Fruit fly (Drosophila melanogaster): Measurements from ENCODE around the gene HIP.

The HIP gene

dm6 chrX:3815663-3816062 is 16.7 kb downstream of the HIP start:
- TF ChIP-seq Mio (GFP tag; optimal IDR thresholded peaks at IDR 0.05) (no peak), sv (GFP tag; optimal IDR thresholded peaks at IDR 0.05) (no peak), psq (GFP tag; optimal IDR thresholded peaks at IDR 0.05) (no peak), CG9705 (GFP tag; optimal IDR thresholded peaks at IDR 0.05) (no peak), Jra (GFP tag; optimal IDR thresholded peaks at IDR 0.05) (no peak), Myc (optimal IDR thresholded peaks at IDR 0.05) (no peak), Abd-B (GFP tag; optimal IDR thresholded peaks at IDR 0.05) (no peak), Hr78 (GFP tag; optimal IDR thresholded peaks at IDR 0.05) (no peak), pan (optimal IDR thresholded peaks at IDR 0.05) (no peak), Hr83 (GFP tag; optimal IDR thresholded peaks at IDR 0.05; ENCODE audit: poor library complexity, severe bottlenecking) (no peak), ey (GFP tag; optimal IDR thresholded peaks at IDR 0.05) (no peak), N (GFP tag; optimal IDR thresholded peaks at IDR 0.05) (no peak), dsf (GFP tag; optimal IDR thresholded peaks at IDR 0.05; ENCODE audit: borderline replicate concordance) (no peak)

dm6 chrX:3819470-3819869 is 20.5 kb downstream of the HIP start:
- TF ChIP-seq sage (GFP tag; optimal IDR thresholded peaks at IDR 0.05) (no peak), Hr78 (GFP tag; optimal IDR thresholded peaks at IDR 0.05) (no peak), Sp1 (GFP tag; optimal IDR thresholded peaks at IDR 0.05) (no peak), GATAd (GFP tag; optimal IDR thresholded peaks at IDR 0.05) (no peak), Dif (GFP tag; optimal IDR thresholded peaks at IDR 0.05; ENCODE audit: partially characterized antibody) (no peak), OdsH (GFP tag; optimal IDR thresholded peaks at IDR 0.05) (no peak), Hr83 (GFP tag; optimal IDR thresholded peaks at IDR 0.05; ENCODE audit: poor library complexity, severe bottlenecking) (no peak)

dm6 chrX:3825069-3825468 is 26.1 kb downstream of the HIP start:
- no peak for TF ChIP-seq usp (GFP tag; optimal IDR thresholded peaks at IDR 0.05)
- no peak for TF ChIP-seq sage (GFP tag; optimal IDR thresholded peaks at IDR 0.05)
- no peak for TF ChIP-seq Mio (GFP tag; optimal IDR thresholded peaks at IDR 0.05)
- no peak for TF ChIP-seq h (GFP tag; optimal IDR thresholded peaks at IDR 0.05)
- no peak for TF ChIP-seq dsf (GFP tag; optimal IDR thresholded peaks at IDR 0.05; ENCODE audit: borderline replicate concordance)
- no peak for TF ChIP-seq Dfd (GFP tag; optimal IDR thresholded peaks at IDR 0.05)
- no peak for TF ChIP-seq Vsx2 (GFP tag; optimal IDR thresholded peaks at IDR 0.05; ENCODE audit: partially characterized antibody)
- TF ChIP-seq dmrt93B (GFP tag; optimal IDR thresholded peaks at IDR 0.05) = no peak
- TF ChIP-seq br (GFP tag; optimal IDR thresholded peaks at IDR 0.05) = no peak
- no peak for TF ChIP-seq CG9705 (GFP tag; optimal IDR thresholded peaks at IDR 0.05)
- no peak for TF ChIP-seq foxo (GFP tag; optimal IDR thresholded peaks at IDR 0.05)

- TF ChIP-seq Hnf4 (GFP tag; optimal IDR thresholded peaks at IDR 0.05) (no peak), dmrt93B (GFP tag; optimal IDR thresholded peaks at IDR 0.05) (no peak), CG32264 (GFP tag; optimal IDR thresholded peaks at IDR 0.05) (no peak), foxo (GFP tag; optimal IDR thresholded peaks at IDR 0.05) (no peak), br (GFP tag; optimal IDR thresholded peaks at IDR 0.05) (no peak), h (GFP tag; optimal IDR thresholded peaks at IDR 0.05) (no peak), Jra (GFP tag; optimal IDR thresholded peaks at IDR 0.05) (no peak), woc (GFP tag; optimal IDR thresholded peaks at IDR 0.05) (no peak), Dfd (GFP tag; optimal IDR thresholded peaks at IDR 0.05) (no peak), HLH106 (tag; optimal IDR thresholded peaks at IDR 0.05) (no peak), Hr83 (GFP tag; optimal IDR thresholded peaks at IDR 0.05; ENCODE audit: poor library complexity, severe bottlenecking) (no peak), fru (GFP tag; optimal IDR thresholded peaks at IDR 0.05) (no peak), GATAd (GFP tag; optimal IDR thresholded peaks at IDR 0.05) (no peak), Abd-B (GFP tag; optimal IDR thresholded peaks at IDR 0.05) (no peak), OdsH (GFP tag; optimal IDR thresholded peaks at IDR 0.05) (no peak), Mio (GFP tag; optimal IDR thresholded peaks at IDR 0.05) (no peak), Hr78 (GFP tag; optimal IDR thresholded peaks at IDR 0.05) (no peak), CrebA (GFP tag; optimal IDR thresholded peaks at IDR 0.05; ENCODE audit: borderline replicate concordance) (no peak), Rel (GFP tag; optimal IDR thresholded peaks at IDR 0.05) (no peak), Rel (tag; optimal IDR thresholded peaks at IDR 0.05) (no peak)
Observed at dm6 chrX:3827897-3828296, 28.9 kb downstream of the HIP start, which contains the start of gene CG2901. TSS of gene CG2901 (plus strand) at chrX:3828197.

- TF ChIP-seq br (GFP tag; optimal IDR thresholded peaks at IDR 0.05) = no peak
- TF ChIP-seq OdsH (GFP tag; optimal IDR thresholded peaks at IDR 0.05) = peak; percentile 20
- TF ChIP-seq h (GFP tag; optimal IDR thresholded peaks at IDR 0.05) = peak; percentile 34
- TF ChIP-seq CrebA (GFP tag; optimal IDR thresholded peaks at IDR 0.05; ENCODE audit: borderline replicate concordance) = no peak
- no peak for TF ChIP-seq dl (GFP tag; optimal IDR thresholded peaks at IDR 0.05; ENCODE audit: insufficient read depth in 1 of 2, partially characterized antibody in 2 of 2)
- TF ChIP-seq Vsx2 (GFP tag; optimal IDR thresholded peaks at IDR 0.05; ENCODE audit: partially characterized antibody) = no peak
- no peak for TF ChIP-seq lola (GFP tag; optimal IDR thresholded peaks at IDR 0.05)
- TF ChIP-seq pan (optimal IDR thresholded peaks at IDR 0.05) = no peak
- TF ChIP-seq Myc (optimal IDR thresholded peaks at IDR 0.05) = no peak
- no peak for TF ChIP-seq dmrt93B (GFP tag; optimal IDR thresholded peaks at IDR 0.05)
- TF ChIP-seq Mio (GFP tag; optimal IDR thresholded peaks at IDR 0.05) = no peak
- TF ChIP-seq CG9705 (GFP tag; optimal IDR thresholded peaks at IDR 0.05) = no peak
- TF ChIP-seq HLH106 (tag; optimal IDR thresholded peaks at IDR 0.05) = peak; percentile 5
- TF ChIP-seq Hr78 (GFP tag; optimal IDR thresholded peaks at IDR 0.05) = no peak
- TF ChIP-seq GATAd (GFP tag; optimal IDR thresholded peaks at IDR 0.05) = no peak
- no peak for TF ChIP-seq jim (GFP tag; optimal IDR thresholded peaks at IDR 0.05)
- no peak for TF ChIP-seq Hr83 (GFP tag; optimal IDR thresholded peaks at IDR 0.05; ENCODE audit: poor library complexity, severe bottlenecking)
- no peak for TF ChIP-seq dsf (GFP tag; optimal IDR thresholded peaks at IDR 0.05; ENCODE audit: borderline replicate concordance)
- no peak for TF ChIP-seq Sp1 (GFP tag; optimal IDR thresholded peaks at IDR 0.05)
- no peak for TF ChIP-seq brk (GFP tag; optimal IDR thresholded peaks at IDR 0.05)
- TF ChIP-seq Jra (GFP tag; optimal IDR thresholded peaks at IDR 0.05) = no peak
- no peak for TF ChIP-seq psq (GFP tag; optimal IDR thresholded peaks at IDR 0.05)
- no peak for TF ChIP-seq Dfd (GFP tag; optimal IDR thresholded peaks at IDR 0.05)
- no peak for TF ChIP-seq sage (GFP tag; optimal IDR thresholded peaks at IDR 0.05)
- TF ChIP-seq woc (GFP tag; optimal IDR thresholded peaks at IDR 0.05) = no peak
- TF ChIP-seq CG32264 (GFP tag; optimal IDR thresholded peaks at IDR 0.05) = no peak
- no peak for TF ChIP-seq Rel (GFP tag; optimal IDR thresholded peaks at IDR 0.05)
- no peak for TF ChIP-seq Rel (tag; optimal IDR thresholded peaks at IDR 0.05)
- peak; percentile 21 for TF ChIP-seq ey (GFP tag; optimal IDR thresholded peaks at IDR 0.05)
Observed at dm6 chrX:3831761-3832160, 32.8 kb downstream of the HIP start.

All from whole organism, wandering third instar larva.